Worm (Caenorhabditis elegans) whole organism, L2 larva: Measurements from ENCODE around the gene ins-14.

Source experiments
- C34F6.9 ChIP-seq: fragments of 150-350 bp; optimal IDR thresholded peaks from 2 replicates; lab custom pipeline; 2014; ENCODE audit warnings: missing biosample characterization, missing genetic modification characterization
- F13H6.1 ChIP-seq: sonication (generic microtip); optimal IDR thresholded peaks from 2 replicates; lab custom pipeline; 2016; ENCODE audit warnings: missing genetic modification characterization, missing compliant biosample characterization
- R02D3.7 ChIP-seq: fragments of 150-350 bp; optimal IDR thresholded peaks from 2 replicates; lab custom pipeline; 2014; ENCODE audit warnings: missing biosample characterization, missing genetic modification characterization
- Y55F3AM.14 ChIP-seq: fragments of 200-800 bp; sonication (Bioruptor generic); optimal IDR thresholded peaks from 2 replicates; lab custom pipeline; 2018; ENCODE audit warnings: mild to moderate bottlenecking, missing genetic modification characterization, missing compliant biosample characterization
- ZK546.5 ChIP-seq: sonication (generic microtip); optimal IDR thresholded peaks from 2 replicates; lab custom pipeline; 2017; ENCODE audit warnings: missing biosample characterization, missing genetic modification characterization
- alr-1 ChIP-seq: fragments of 150-350 bp; optimal IDR thresholded peaks from 2 replicates; lab custom pipeline; 2014; ENCODE audit warnings: missing biosample characterization, missing genetic modification characterization
- aly-2 ChIP-seq: fragments of 150-350 bp; optimal IDR thresholded peaks from 2 replicates; lab custom pipeline; 2014; ENCODE audit warnings: missing biosample characterization, missing genetic modification characterization
- ama-1 ChIP-seq: fragments of 150-350 bp; optimal IDR thresholded peaks from 2 replicates; lab custom pipeline; 2018; ENCODE audit warnings: inconsistent platforms
- blmp-1 ChIP-seq: sonication (generic microtip); optimal IDR thresholded peaks from 2 replicates; lab custom pipeline; 2017; ENCODE audit warnings: missing genetic modification characterization, mild to moderate bottlenecking, missing compliant biosample characterization, antibody characterized with exemption, moderate library complexity; ENCODE audit not compliant: insufficient read depth
- ceh-16 ChIP-seq: fragments of 150-350 bp; optimal IDR thresholded peaks from 2 replicates; lab custom pipeline; 2014; ENCODE audit warnings: missing biosample characterization, missing genetic modification characterization
- ceh-82 ChIP-seq: fragments of 150-350 bp; optimal IDR thresholded peaks from 2 replicates; lab custom pipeline; 2014; ENCODE audit warnings: missing biosample characterization, missing genetic modification characterization
- crh-2 ChIP-seq: sonication (generic microtip); optimal IDR thresholded peaks from 2 replicates; lab custom pipeline; 2017; ENCODE audit warnings: missing biosample characterization, missing genetic modification characterization
- dmd-4 ChIP-seq: sonication (generic microtip); optimal IDR thresholded peaks from 2 replicates; lab custom pipeline; 2017; ENCODE audit warnings: missing biosample characterization, missing genetic modification characterization
- egl-27 ChIP-seq: sonication (generic microtip); optimal IDR thresholded peaks from 3 replicates; lab custom pipeline; 2017; ENCODE audit warnings: missing biosample characterization, missing genetic modification reagents, missing genetic modification characterization
- elt-1 ChIP-seq: fragments of 150-350 bp; optimal IDR thresholded peaks from 2 replicates; lab custom pipeline; 2014; ENCODE audit warnings: missing biosample characterization, missing genetic modification characterization
- elt-3 ChIP-seq: sonication (generic microtip); optimal IDR thresholded peaks from 2 replicates; lab custom pipeline; 2017; ENCODE audit warnings: missing biosample characterization, missing genetic modification characterization
- fos-1 ChIP-seq: fragments of 150-350 bp; optimal IDR thresholded peaks from 2 replicates; lab custom pipeline; 2014; ENCODE audit warnings: missing biosample characterization, missing genetic modification characterization
- gmeb-1 ChIP-seq: fragments of 150-350 bp; optimal IDR thresholded peaks from 2 replicates; lab custom pipeline; 2014; ENCODE audit warnings: missing biosample characterization, missing genetic modification characterization
- lin-11 ChIP-seq: fragments of 150-350 bp; sonication (generic microtip); optimal IDR thresholded peaks from 2 replicates; lab custom pipeline; 2014; ENCODE audit warnings: missing biosample characterization, missing genetic modification characterization, inconsistent platforms, mixed read lengths
- lin-13 ChIP-seq: fragments of 150-350 bp; optimal IDR thresholded peaks from 2 replicates; lab custom pipeline; 2014; ENCODE audit warnings: missing biosample characterization, missing genetic modification reagents, missing genetic modification characterization
- lsy-2 ChIP-seq, 2 experiments: fragments of 150-350 bp in 1 of 2; sonication (generic microtip) in 1 of 2; optimal IDR thresholded peaks; 2 replicates each; lab custom pipeline; 2014 to 2017; ENCODE audit warnings: missing biosample characterization in 2 of 2, missing genetic modification characterization in 2 of 2
- mab-5 ChIP-seq: fragments of 150-350 bp; optimal IDR thresholded peaks from 2 replicates; lab custom pipeline; 2014; ENCODE audit warnings: missing biosample characterization, missing genetic modification characterization
- mbf-1 ChIP-seq: sonication (generic microtip); optimal IDR thresholded peaks from 2 replicates; lab custom pipeline; 2017; ENCODE audit warnings: missing biosample characterization, missing genetic modification characterization
- mdl-1 ChIP-seq, 2 experiments: fragments of 150-350 bp in 1 of 2; sonication (generic microtip) in 1 of 2; optimal IDR thresholded peaks; 2 replicates each; lab custom pipeline; 2017; ENCODE audit warnings: missing biosample characterization in 2 of 2, missing genetic modification characterization in 2 of 2
- nhr-11 ChIP-seq: fragments of 150-350 bp; optimal IDR thresholded peaks from 2 replicates; lab custom pipeline; 2014; ENCODE audit warnings: missing biosample characterization, missing genetic modification characterization
- nhr-12 ChIP-seq: fragments of 150-350 bp; optimal IDR thresholded peaks from 2 replicates; lab custom pipeline; 2014; ENCODE audit warnings: missing biosample characterization, missing genetic modification characterization
- nhr-129 ChIP-seq: fragments of 150-350 bp; optimal IDR thresholded peaks from 2 replicates; lab custom pipeline; 2014; ENCODE audit warnings: missing biosample characterization, missing genetic modification characterization
- nhr-21 ChIP-seq: fragments of 150-350 bp; optimal IDR thresholded peaks from 2 replicates; lab custom pipeline; 2014; ENCODE audit warnings: missing biosample characterization, missing genetic modification characterization
- nhr-23 ChIP-seq: fragments of 150-350 bp; optimal IDR thresholded peaks from 2 replicates; lab custom pipeline; 2014; ENCODE audit warnings: missing biosample characterization, missing genetic modification reagents, missing genetic modification characterization
- nhr-237 ChIP-seq: fragments of 150-350 bp; optimal IDR thresholded peaks from 2 replicates; lab custom pipeline; 2014; ENCODE audit warnings: missing biosample characterization, missing genetic modification characterization
- nhr-25 ChIP-seq: fragments of 150-350 bp; sonication (generic microtip); optimal IDR thresholded peaks from 3 replicates; lab custom pipeline; 2014; ENCODE audit warnings: missing biosample characterization, missing genetic modification characterization
- nhr-6 ChIP-seq: fragments of 150-350 bp; optimal IDR thresholded peaks from 2 replicates; lab custom pipeline; 2014; ENCODE audit warnings: missing biosample characterization, missing genetic modification characterization
- nhr-77 ChIP-seq: fragments of 150-350 bp; optimal IDR thresholded peaks from 2 replicates; lab custom pipeline; 2014; ENCODE audit warnings: missing biosample characterization, missing genetic modification characterization
- peb-1 ChIP-seq: fragments of 150-350 bp; optimal IDR thresholded peaks from 2 replicates; lab custom pipeline; 2014; ENCODE audit warnings: missing biosample characterization, missing genetic modification characterization
- sem-4 ChIP-seq: fragments of 150-350 bp; optimal IDR thresholded peaks from 2 replicates; lab custom pipeline; 2014; ENCODE audit warnings: missing biosample characterization, missing genetic modification reagents, missing genetic modification characterization
- skn-1 ChIP-seq: sonication (generic microtip); optimal IDR thresholded peaks from 2 replicates; lab custom pipeline; 2017; ENCODE audit warnings: missing biosample characterization, missing genetic modification characterization
- sma-3 ChIP-seq: sonication (generic microtip); optimal IDR thresholded peaks from 2 replicates; lab custom pipeline; 2016; ENCODE audit warnings: missing genetic modification reagents, missing genetic modification characterization, missing compliant biosample characterization
- sma-9 ChIP-seq, 2 experiments: fragments of 150-350 bp in 1 of 2; sonication (generic microtip) in 1 of 2; optimal IDR thresholded peaks; 2 replicates each; lab custom pipeline; 2014 to 2016; ENCODE audit warnings: missing genetic modification characterization in 2 of 2, mild to moderate bottlenecking in 1 of 2, missing biosample characterization in 1 of 2, missing compliant biosample characterization in 1 of 2, missing genetic modification reagents in 1 of 2, moderate library complexity in 1 of 2
- snpc-4 ChIP-seq: fragments of 150-350 bp; optimal IDR thresholded peaks from 2 replicates; lab custom pipeline; 2014; ENCODE audit warnings: missing biosample characterization, missing genetic modification characterization
- unc-39 ChIP-seq: fragments of 150-350 bp; optimal IDR thresholded peaks from 2 replicates; lab custom pipeline; 2014; ENCODE audit warnings: missing biosample characterization, missing genetic modification characterization
- unc-55 ChIP-seq: fragments of 150-350 bp; sonication (generic microtip); optimal IDR thresholded peaks from 3 replicates; lab custom pipeline; 2014; ENCODE audit warnings: missing biosample characterization, missing genetic modification reagents, missing genetic modification characterization
- unc-62 ChIP-seq: fragments of 150-350 bp; optimal IDR thresholded peaks from 2 replicates; lab custom pipeline; 2014; ENCODE audit warnings: missing biosample characterization, missing genetic modification reagents, missing genetic modification characterization
- zag-1 ChIP-seq: fragments of 150-350 bp; optimal IDR thresholded peaks from 2 replicates; lab custom pipeline; 2014; ENCODE audit warnings: missing biosample characterization, missing genetic modification characterization
- ztf-1 ChIP-seq: fragments of 200-800 bp; sonication (Bioruptor generic); conservative IDR thresholded peaks from 2 replicates; pipeline ENCODE4 v1.3.6; 2022; ENCODE audit warnings: missing genetic modification characterization, missing compliant biosample characterization
- ztf-11 ChIP-seq: sonication (generic microtip); optimal IDR thresholded peaks from 2 replicates; lab custom pipeline; 2017; ENCODE audit warnings: missing biosample characterization, missing genetic modification characterization
- ztf-4 ChIP-seq: fragments of 150-350 bp; optimal IDR thresholded peaks from 2 replicates; lab custom pipeline; 2014; ENCODE audit warnings: missing biosample characterization, missing genetic modification characterization

The ins-14 gene

DNA sequence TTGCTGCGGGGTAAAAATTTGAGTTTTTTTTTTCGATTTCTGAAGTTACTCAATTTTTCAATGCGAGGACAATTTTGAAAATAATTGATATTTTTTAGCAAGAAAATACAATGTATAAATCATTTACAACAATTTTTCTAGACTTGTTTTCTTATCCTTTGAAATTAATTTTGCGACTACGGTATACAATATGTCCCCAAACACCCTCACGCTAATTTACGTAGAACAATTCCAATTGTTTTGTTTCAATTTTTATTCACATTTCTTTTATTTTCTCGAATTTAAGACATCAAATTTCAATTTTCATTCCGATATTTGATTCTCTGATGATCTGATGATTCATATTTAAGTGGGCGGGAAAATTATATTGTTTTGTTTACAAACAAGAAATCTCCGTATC, 36.4 kb upstream of the ins-14 start:
- TF ChIP-seq unc-62 (GFP tag; lab: Kevin White, UChicago) (no peak), egl-27 (tag; lab: Kevin White, UChicago) (no peak), mbf-1 (tag; lab: Kevin White, UChicago) (no peak), mdl-1 (tag; optimal IDR thresholded peaks at IDR 0.05; lab: Kevin White, UChicago) (no peak), elt-3 (tag; lab: Kevin White, UChicago) (no peak)

DNA sequence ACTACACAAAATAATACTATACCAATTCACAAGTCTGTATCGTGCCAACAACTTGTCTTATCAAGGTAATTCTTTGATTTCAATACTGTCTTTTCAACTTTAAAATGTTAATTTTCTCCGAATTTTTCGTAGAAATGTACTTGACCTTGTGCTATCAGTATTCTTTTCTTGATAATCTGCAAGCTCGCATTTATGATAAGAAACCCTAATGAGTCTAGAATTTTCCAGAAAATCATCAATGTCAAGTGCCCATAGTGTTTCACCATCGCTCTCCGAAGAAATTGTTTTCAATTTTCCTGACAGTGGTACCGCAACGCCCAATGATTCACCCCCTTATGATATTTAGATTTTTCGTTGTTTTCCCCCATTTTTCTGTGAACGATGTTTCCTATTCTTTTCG, 35.6 kb upstream of the ins-14 start:
- TF ChIP-seq unc-55 (no peak), fos-1 (tag; lab: Kevin White, UChicago) (peak; percentile 64)
- TF ChIP-seq, all 48 proteins: peak for 1

DNA sequence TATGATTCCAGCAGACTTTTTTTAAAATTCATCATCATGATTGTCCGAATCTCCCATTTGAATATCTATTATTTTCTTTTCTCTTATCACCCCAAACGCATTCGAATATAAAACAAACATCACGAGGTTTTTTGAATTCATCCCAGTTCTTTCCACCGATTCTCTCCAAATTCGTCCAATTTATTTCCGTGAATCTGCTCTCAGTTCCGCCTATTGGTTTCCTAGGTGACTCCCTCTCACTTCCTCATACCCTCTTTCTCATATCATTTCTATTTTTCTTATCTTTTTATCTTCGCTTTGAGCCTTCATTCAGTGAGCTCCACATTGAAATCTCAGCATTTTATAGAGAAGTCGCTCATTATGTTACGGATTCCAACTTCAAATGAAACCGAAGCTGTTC, 33.5 kb upstream of the ins-14 start, which contains the start of gene T13C2.7:
Gene T13C2.7 (plus strand): TSS at position 301 of the 400 bp plus-strand sequence.
- TF ChIP-seq alr-1 = no peak
- no peak for TF ChIP-seq nhr-12 (tag; lab: Kevin White, UChicago)
- TF ChIP-seq egl-27 (tag; lab: Kevin White, UChicago) = no peak
- TF ChIP-seq gmeb-1 = no peak
- TF ChIP-seq, all 48 proteins: peak for 0

DNA sequence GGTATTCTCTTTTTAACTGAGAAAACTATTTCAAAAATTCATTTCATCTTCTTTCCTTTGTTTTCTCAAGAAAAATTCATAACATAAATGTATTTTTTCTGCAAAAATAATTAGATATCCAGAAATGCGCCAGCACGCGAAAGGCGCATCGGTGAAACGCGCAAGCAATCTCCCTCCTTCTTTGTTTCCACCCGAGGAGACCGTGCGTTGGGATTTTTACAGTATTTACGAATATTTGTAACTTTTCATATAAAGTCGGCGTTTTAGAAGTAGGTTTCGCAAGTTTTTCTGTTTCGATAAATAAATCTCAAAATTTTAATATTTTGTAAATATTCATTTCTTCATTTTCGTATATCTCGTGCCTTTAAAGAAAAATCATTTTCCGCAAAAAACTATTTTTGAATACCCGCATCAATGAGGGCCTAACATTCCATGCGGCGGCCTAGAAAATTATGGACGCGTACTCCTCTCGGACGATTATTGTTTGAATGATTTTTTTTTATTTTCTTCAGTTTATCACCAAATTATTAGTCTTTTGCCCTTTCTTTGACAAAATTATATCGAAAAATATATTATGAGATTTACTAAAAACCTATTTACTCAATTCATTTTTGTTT, 30.9 kb upstream of the ins-14 start, which contains the start of gene ssup-72:
Gene ssup-72 (plus strand): TSS at position 181 of the 617 bp plus-strand sequence.
- TF ChIP-seq mab-5 (no peak), sma-9 (GFP tag; optimal IDR thresholded peaks at IDR 0.05; lab: Kevin White, UChicago) (peak; percentile 75), sma-9 (tag; optimal IDR thresholded peaks at IDR 0.05; lab: Kevin White, UChicago) (no peak), dmd-4 (tag; lab: Kevin White, UChicago) (no peak), ztf-4 (peak; percentile 7), nhr-23 (no peak), nhr-129 (tag; lab: Kevin White, UChicago) (peak; percentile 37), egl-27 (tag; lab: Kevin White, UChicago) (no peak), Y55F3AM.14 (GFP tag; lab: Kevin White, UChicago) (no peak), skn-1 (tag; lab: Kevin White, UChicago) (no peak), ztf-11 (no peak), sem-4 (no peak), lin-13 (GFP tag; lab: Kevin White, UChicago) (peak; percentile 57), mdl-1 (tag; optimal IDR thresholded peaks at IDR 0.05; lab: Kevin White, UChicago) (no peak), peb-1 (tag; lab: Kevin White, UChicago) (no peak), nhr-11 (tag; lab: Kevin White, UChicago) (no peak), nhr-6 (peak; percentile 17), snpc-4 (tag; lab: Kevin White, UChicago) (no peak), unc-62 (GFP tag; lab: Kevin White, UChicago) (no peak), ama-1 (lab: Kevin White, UChicago) (no peak), aly-2 (no peak), nhr-77 (tag; lab: Kevin White, UChicago) (no peak), nhr-25 (no peak), unc-39 (no peak), ceh-82 (no peak), nhr-237 (tag; lab: Kevin White, UChicago) (no peak), lsy-2 (tag; optimal IDR thresholded peaks at IDR 0.05; lab: Kevin White, UChicago) (peak in 1 of 2 experiments; percentile 85), ZK546.5 (tag; lab: Kevin White, UChicago) (no peak), blmp-1 (tag; lab: Kevin White, UChicago) (no peak), elt-1 (tag; lab: Kevin White, UChicago) (no peak), fos-1 (tag; lab: Kevin White, UChicago) (peak; percentile 26), nhr-21 (peak; percentile 56), elt-3 (tag; lab: Kevin White, UChicago) (no peak), unc-55 (peak; percentile 73), ceh-16 (tag; lab: Kevin White, UChicago) (no peak), zag-1 (tag; lab: Kevin White, UChicago) (no peak), crh-2 (tag; lab: Kevin White, UChicago) (peak; percentile 58), R02D3.7 (tag; lab: Kevin White, UChicago) (no peak), C34F6.9 (tag; lab: Kevin White, UChicago) (peak; percentile 75), lin-11 (tag; lab: Kevin White, UChicago) (no peak), F13H6.1 (tag; lab: Kevin White, UChicago) (peak; percentile 73), sma-3 (peak; percentile 77), gmeb-1 (peak; percentile 84), ztf-1 (GFP tag; lab: Robert Waterston, UW) (no peak), mbf-1 (tag; lab: Kevin White, UChicago) (no peak), nhr-12 (tag; lab: Kevin White, UChicago) (no peak)
